Fruit fly (Drosophila melanogaster): ENCODE measurements around the gene Trf2.

- no peak for TF ChIP-seq Dfd (GFP tag; optimal IDR thresholded peaks at IDR 0.05)
- no peak for TF ChIP-seq CG32264 (GFP tag; optimal IDR thresholded peaks at IDR 0.05)
- no peak for TF ChIP-seq usp (GFP tag; optimal IDR thresholded peaks at IDR 0.05)
- TF ChIP-seq dmrt93B (GFP tag; optimal IDR thresholded peaks at IDR 0.05), result no peak
Observed at dm6 chrX:8385481-8385880, 23.6 kb upstream of the Trf2 start, which contains the start of gene CG1387.

All from whole organism, wandering third instar larva.